Fruit fly (Drosophila melanogaster): ENCODE data around the gene Sac1.

DNA sequence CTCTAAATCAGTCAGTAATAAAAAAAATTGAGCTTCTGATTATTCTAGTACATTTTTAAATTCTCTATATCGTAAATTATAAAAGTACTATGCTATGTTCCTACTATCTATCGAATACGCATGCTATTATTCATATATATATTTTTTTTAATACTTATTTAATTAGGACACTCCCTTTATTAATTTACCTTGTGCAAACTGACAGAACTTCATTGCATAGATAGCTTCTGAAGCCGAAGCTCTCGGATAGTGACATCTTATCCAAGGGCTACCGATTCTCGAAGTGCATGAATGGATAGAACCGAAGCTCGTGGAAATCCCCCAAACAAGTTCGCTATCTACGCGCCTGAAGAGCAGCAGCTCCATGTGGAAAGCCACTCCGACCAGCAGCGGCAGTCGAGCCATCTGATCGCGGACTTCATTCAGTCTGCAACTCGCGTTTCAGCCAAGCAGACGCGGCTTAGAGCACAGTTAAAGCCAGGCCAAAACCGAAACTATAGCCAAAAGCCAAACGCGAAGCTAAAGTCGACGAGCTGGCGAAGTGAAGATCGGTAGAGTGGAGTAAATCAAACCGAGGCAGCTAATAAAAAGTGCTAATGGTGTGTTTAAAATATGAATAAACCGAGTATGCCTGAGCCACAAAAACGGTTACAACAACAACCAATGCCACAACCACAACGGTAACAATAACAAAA, 47.1 kb upstream of the Sac1 start, which contains the start of gene mwh:
- no peak for TF ChIP-seq Sin3A (optimal IDR thresholded peaks at IDR 0.05)
- no peak for TF ChIP-seq mam (GFP tag; optimal IDR thresholded peaks at IDR 0.05)
- TF ChIP-seq CG18599 (GFP tag; optimal IDR thresholded peaks at IDR 0.05), result no peak
- TF ChIP-seq Chrac-16 (GFP tag; optimal IDR thresholded peaks at IDR 0.05), result no peak
- no peak for TF ChIP-seq sens-2 (GFP tag; IDR thresholded peaks at IDR 0.05)
- TF ChIP-seq schlank (tag; optimal IDR thresholded peaks at IDR 0.05), result no peak
- no peak for TF ChIP-seq CG6654 (GFP tag; optimal IDR thresholded peaks at IDR 0.05)
- no peak for TF ChIP-seq insv (GFP tag; optimal IDR thresholded peaks at IDR 0.05)

All from whole organism, embryonic.